Worm (Caenorhabditis elegans) whole organism, midembryonic: Measurements from ENCODE around the gene F09E10.5.

Source experiments
- flt-1 ChIP-seq: fragments of 200-800 bp; sonication (Bioruptor generic); IDR thresholded peaks from 2 replicates; pipeline ENCODE4 v1.3.6; 2022; ENCODE audit warnings: missing genetic modification characterization, missing compliant biosample characterization
- klf-2 ChIP-seq: fragments of 200-800 bp; sonication (Bioruptor generic); conservative IDR thresholded peaks from 2 replicates; pipeline ENCODE4 v1.3.6; 2022; ENCODE audit warnings: missing genetic modification reagents, missing genetic modification characterization, missing compliant biosample characterization
- med-1 ChIP-seq: sonication (generic microtip); optimal IDR thresholded peaks from 2 replicates; lab custom pipeline; 2017; ENCODE audit warnings: missing genetic modification characterization, mild to moderate bottlenecking, missing compliant biosample characterization, antibody characterized with exemption, missing genetic modification reagents; ENCODE audit not compliant: insufficient read depth
- ref-1 ChIP-seq: fragments of 200-800 bp; sonication (Bioruptor generic); conservative IDR thresholded peaks from 2 replicates; pipeline ENCODE4 v1.3.6; 2022; ENCODE audit warnings: missing genetic modification reagents, missing genetic modification characterization, missing compliant biosample characterization
- ztf-23 ChIP-seq: fragments of 200-800 bp; sonication (Bioruptor generic); IDR thresholded peaks from 2 replicates; pipeline ENCODE4 v1.3.6; 2022; ENCODE audit warnings: missing genetic modification reagents, missing genetic modification characterization, missing compliant biosample characterization
- ztf-29 ChIP-seq: fragments of 200-800 bp; sonication (Bioruptor generic); IDR thresholded peaks from 2 replicates; pipeline ENCODE4 v1.3.6; 2022; ENCODE audit warnings: missing genetic modification reagents, missing genetic modification characterization, missing compliant biosample characterization

DNA sequence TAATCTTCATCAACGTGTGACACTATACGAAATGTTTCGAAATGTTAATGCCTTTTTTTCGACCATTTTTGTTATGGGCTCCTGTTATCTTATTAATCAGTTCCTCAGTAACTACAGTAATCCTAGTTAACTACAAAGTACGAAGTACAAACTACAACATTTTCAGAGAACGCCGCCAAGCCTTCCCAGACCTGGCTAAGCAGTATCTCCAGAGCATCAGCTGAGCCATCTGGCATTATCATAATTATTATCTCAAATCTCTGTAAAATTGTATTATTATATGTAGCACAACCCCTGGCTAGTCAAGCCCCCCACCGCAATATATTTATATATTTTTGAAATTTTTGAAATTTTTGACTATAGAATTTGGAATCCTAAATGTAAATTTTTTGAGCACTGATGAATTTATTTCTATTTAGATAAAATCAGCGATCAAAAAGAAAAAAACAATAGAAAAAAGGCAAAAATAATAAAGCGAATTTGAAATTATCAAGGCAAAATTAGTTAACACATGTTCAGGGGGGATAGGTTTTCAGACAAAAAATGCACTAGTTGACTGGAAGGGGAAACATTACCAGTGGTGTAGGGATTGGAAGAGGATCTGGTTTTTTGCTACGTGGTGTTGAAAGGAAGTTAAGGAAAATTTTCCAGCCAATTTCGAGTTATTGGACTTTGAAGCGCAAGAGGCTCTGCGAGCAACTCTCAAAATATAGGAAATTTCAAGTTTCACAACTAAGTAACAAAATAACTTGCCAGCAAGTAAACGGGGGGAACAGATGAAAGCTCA is 42.1 kb downstream of the F09E10.5 start:
- TF ChIP-seq klf-2 (no peak), ref-1 (no peak), med-1 (GFP tag; lab: Kevin White, UChicago) (no peak), ztf-29 (no peak), ztf-23 (GFP tag; lab: Robert Waterston, UW) (no peak), flt-1 (no peak)
